Fruit fly (Drosophila melanogaster) whole organism, wandering third instar larva: ENCODE results near the gene CG11977.

Source experiments
- CG9705 ChIP-seq: fragments of 200-800 bp; sonication (Bioruptor generic); optimal IDR thresholded peaks from 2 replicates; lab custom pipeline; 2018; ENCODE audit warnings: missing biosample characterization, mild to moderate bottlenecking, missing genetic modification characterization
- CrebA ChIP-seq: fragments of 200-800 bp; sonication (Bioruptor generic); optimal IDR thresholded peaks from 2 replicates; lab custom pipeline; 2016; ENCODE audit warnings: missing biosample characterization, mild to moderate bottlenecking, missing genetic modification characterization, borderline replicate concordance
- Dfd ChIP-seq: fragments of >200 bp; optimal IDR thresholded peaks from 2 replicates; lab custom pipeline; 2017; ENCODE audit warnings: missing biosample characterization, missing genetic modification characterization
- Dif ChIP-seq: fragments of 200-275, 200-300 bp; sonication (Bioruptor generic); optimal IDR thresholded peaks from 2 replicates; lab custom pipeline; 2018; ENCODE audit warnings: missing biosample characterization, missing genetic modification characterization; ENCODE audit not compliant: partially characterized antibody
- HLH106 ChIP-seq: fragments of 200-800 bp; optimal IDR thresholded peaks from 3 replicates; lab custom pipeline; 2019; ENCODE audit warnings: missing biosample characterization, mild to moderate bottlenecking, missing genetic modification characterization, moderate library complexity
- Hr78 ChIP-seq: fragments of >200 bp; optimal IDR thresholded peaks from 2 replicates; lab custom pipeline; 2017; ENCODE audit warnings: missing biosample characterization, missing genetic modification characterization
- Hr83 ChIP-seq: fragments of 200-300 bp; sonication (Bioruptor generic); optimal IDR thresholded peaks from 2 replicates; lab custom pipeline; 2016; ENCODE audit warnings: missing biosample characterization, mild to moderate bottlenecking, missing genetic modification characterization, moderate library complexity; ENCODE audit not compliant: poor library complexity, severe bottlenecking
- Mio ChIP-seq: sonication (Bioruptor generic); optimal IDR thresholded peaks from 2 replicates; lab custom pipeline; 2016; ENCODE audit warnings: missing biosample characterization, missing genetic modification characterization
- Myc ChIP-seq: fragments of >200 bp; optimal IDR thresholded peaks from 2 replicates; lab custom pipeline; 2017
- N ChIP-seq: fragments of >200 bp; optimal IDR thresholded peaks from 2 replicates; lab custom pipeline; 2018; ENCODE audit warnings: missing biosample characterization, missing external identifiers, missing genetic modification characterization
- Vsx2 ChIP-seq: fragments of 200-300, 225-300 bp; sonication (Bioruptor generic); optimal IDR thresholded peaks from 2 replicates; lab custom pipeline; 2018; ENCODE audit warnings: missing biosample characterization, missing genetic modification characterization; ENCODE audit not compliant: partially characterized antibody
- br ChIP-seq: fragments of 200-800 bp; sonication (Bioruptor generic); optimal IDR thresholded peaks from 2 replicates; lab custom pipeline; 2016; ENCODE audit warnings: missing biosample characterization, missing genetic modification characterization
- brk ChIP-seq: fragments of 200-800 bp; sonication (Bioruptor generic); optimal IDR thresholded peaks from 2 replicates; lab custom pipeline; 2016; ENCODE audit warnings: missing biosample characterization, mild to moderate bottlenecking, missing genetic modification characterization
- dl ChIP-seq, 2 experiments: fragments of 175-275, 200-275 bp in 1 of 2; fragments of 200-275 bp in 1 of 2; sonication (Bioruptor generic); optimal IDR thresholded peaks; lab custom pipeline; 2018; ENCODE audit warnings: mild to moderate bottlenecking in 2 of 2, missing biosample characterization in 2 of 2, missing genetic modification characterization in 2 of 2, moderate library complexity in 2 of 2; ENCODE audit not compliant: partially characterized antibody in 2 of 2, insufficient read depth in 1 of 2
- dmrt93B ChIP-seq: fragments of 200-800 bp; sonication (Bioruptor generic); optimal IDR thresholded peaks from 2 replicates; lab custom pipeline; 2018; ENCODE audit warnings: missing biosample characterization, mild to moderate bottlenecking, missing genetic modification characterization
- dsf ChIP-seq: sonication (Bioruptor generic); optimal IDR thresholded peaks from 2 replicates; lab custom pipeline; 2016; ENCODE audit warnings: missing biosample characterization, missing genetic modification characterization, borderline replicate concordance
- foxo ChIP-seq, 2 experiments: fragments of 200-800 bp; sonication (Bioruptor generic); optimal IDR thresholded peaks; 2 replicates in 1 of 2; 3 replicates in 1 of 2; lab custom pipeline; 2016 to 2017; ENCODE audit warnings: missing biosample characterization in 2 of 2, missing genetic modification characterization in 2 of 2
- fru ChIP-seq: fragments of 200-800 bp; sonication (Bioruptor generic); optimal IDR thresholded peaks from 3 replicates; lab custom pipeline; 2016; ENCODE audit warnings: missing biosample characterization, mild to moderate bottlenecking, missing genetic modification characterization
- h ChIP-seq: fragments of 200-800 bp; sonication (Bioruptor generic); optimal IDR thresholded peaks from 3 replicates; lab custom pipeline; 2016; ENCODE audit warnings: missing biosample characterization, mild to moderate bottlenecking, missing genetic modification characterization
- jim ChIP-seq: fragments of 175-275, 200-325 bp; sonication (Bioruptor generic); optimal IDR thresholded peaks from 2 replicates; lab custom pipeline; 2016; ENCODE audit warnings: missing biosample characterization, mild to moderate bottlenecking, missing genetic modification characterization
- lola ChIP-seq: fragments of >200 bp; optimal IDR thresholded peaks from 2 replicates; lab custom pipeline; 2017; ENCODE audit warnings: missing biosample characterization, missing genetic modification characterization
- psq ChIP-seq: fragments of 200-800 bp; sonication (Bioruptor generic); optimal IDR thresholded peaks from 3 replicates; lab custom pipeline; 2017; ENCODE audit warnings: missing biosample characterization, mild to moderate bottlenecking, missing genetic modification characterization, moderate library complexity
- rgr ChIP-seq: fragments of 200-800 bp; sonication (Bioruptor generic); optimal IDR thresholded peaks from 3 replicates; lab custom pipeline; 2016; ENCODE audit warnings: missing biosample characterization, mild to moderate bottlenecking, missing genetic modification characterization
- sage ChIP-seq: fragments of 200-800 bp; sonication (Bioruptor generic); optimal IDR thresholded peaks from 2 replicates; lab custom pipeline; 2016; ENCODE audit warnings: missing biosample characterization, mild to moderate bottlenecking, missing genetic modification characterization
- tai ChIP-seq: sonication (Bioruptor generic); optimal IDR thresholded peaks from 2 replicates; lab custom pipeline; 2016; ENCODE audit warnings: missing biosample characterization, missing genetic modification characterization
- usp ChIP-seq: fragments of >200 bp; optimal IDR thresholded peaks from 2 replicates; lab custom pipeline; 2017; ENCODE audit warnings: missing biosample characterization, missing genetic modification characterization
- woc ChIP-seq: sonication (Bioruptor generic); optimal IDR thresholded peaks from 2 replicates; lab custom pipeline; 2016; ENCODE audit warnings: missing biosample characterization, mild to moderate bottlenecking, missing genetic modification characterization

Gene CG11977

DNA sequence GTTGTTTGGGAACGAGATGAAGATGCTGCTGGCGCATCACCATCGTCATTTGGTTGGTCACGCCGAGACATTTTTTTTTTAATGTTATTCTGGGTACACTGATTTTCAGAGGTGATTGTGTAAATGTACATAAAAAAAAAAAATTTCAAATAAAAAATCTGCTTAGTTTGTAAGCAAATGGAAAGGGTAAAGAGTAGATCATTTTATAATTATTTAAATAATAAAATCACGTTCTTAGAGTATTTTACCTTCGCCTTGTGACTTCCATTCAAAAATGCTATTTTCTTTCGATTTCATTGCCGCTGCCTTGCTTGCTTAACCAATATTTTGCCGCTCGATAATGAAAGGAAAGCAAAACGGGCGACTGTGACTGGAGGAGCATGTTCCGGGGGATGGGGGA, 18.7 kb upstream of the CG11977 start (continued):
- TF ChIP-seq N (GFP tag; lab: Kevin White, UChicago): no peak
- no peak for TF ChIP-seq lola (GFP tag; lab: Kevin White, UChicago)
- TF ChIP-seq woc (GFP tag; lab: Kevin White, UChicago): peak; percentile 67
- no peak for TF ChIP-seq CG9705 (GFP tag; lab: Kevin White, UChicago)
- peak; percentile 64 for TF ChIP-seq psq (GFP tag; lab: Kevin White, UChicago)
- TF ChIP-seq Hr78: no peak
- peak; percentile 40 for TF ChIP-seq br
- no peak for TF ChIP-seq CrebA (GFP tag; lab: Kevin White, UChicago)
- peak; percentile 38 for TF ChIP-seq tai (GFP tag; lab: Kevin White, UChicago)
- TF ChIP-seq dmrt93B (GFP tag; lab: Kevin White, UChicago): peak; percentile 40
- TF ChIP-seq HLH106 (tag; lab: Kevin White, UChicago): peak; percentile 58
- peak; percentile 52 for TF ChIP-seq sage (GFP tag; lab: Kevin White, UChicago)
- TF ChIP-seq usp (GFP tag; lab: Kevin White, UChicago): no peak

DNA sequence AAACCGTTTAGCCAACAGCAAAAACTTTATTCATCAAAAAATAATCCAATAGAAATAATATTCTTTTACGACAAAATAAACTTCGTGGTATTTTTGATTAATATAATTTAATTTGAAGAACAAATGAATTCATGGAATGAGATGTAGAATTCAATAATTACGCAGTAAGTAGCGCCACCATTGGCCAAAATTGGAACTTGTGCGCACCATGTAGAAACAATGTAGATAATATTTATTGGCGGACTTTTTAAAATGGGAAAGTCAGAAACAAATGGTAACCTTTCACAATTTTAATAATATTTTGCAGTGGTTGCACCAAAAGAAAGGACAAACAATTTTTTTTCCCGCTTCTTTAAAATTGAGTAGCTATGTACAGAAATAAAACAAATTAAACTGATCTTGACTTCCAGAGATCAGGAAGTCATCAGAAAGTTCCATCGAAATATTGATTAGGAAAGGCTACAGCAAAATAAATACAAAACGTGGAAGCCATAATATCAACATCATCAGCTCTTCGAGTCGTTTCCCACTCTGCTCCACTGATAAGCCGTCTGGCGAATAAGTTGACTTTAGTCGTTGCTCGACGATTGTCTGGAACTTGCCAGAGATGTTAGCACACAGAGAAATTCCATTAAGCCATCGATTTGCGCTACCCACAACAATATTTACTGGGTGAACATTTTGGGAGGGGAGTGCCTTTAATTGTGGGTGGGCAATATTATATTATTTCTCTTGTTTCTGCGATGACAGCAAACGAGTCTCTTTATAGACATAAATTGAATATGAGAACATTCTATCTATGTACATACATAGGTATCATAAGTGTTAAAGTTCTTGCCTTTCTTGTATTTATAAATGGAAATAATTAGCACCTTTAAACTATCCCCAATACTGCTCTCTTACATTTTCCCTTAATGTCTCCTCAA, 17.4 kb upstream of the CG11977 start:
- peak; percentile 13 for TF ChIP-seq h (GFP tag; lab: Kevin White, UChicago)
- peak; percentile 23 for TF ChIP-seq fru (GFP tag; lab: Kevin White, UChicago)
- TF ChIP-seq foxo (GFP tag; optimal IDR thresholded peaks at IDR 0.05; lab: Kevin White, UChicago): peak in 1 of 2 experiments; percentile 7
- no peak for TF ChIP-seq psq (GFP tag; lab: Kevin White, UChicago)
- TF ChIP-seq brk (GFP tag; lab: Kevin White, UChicago): peak; percentile 13

- peak; percentile 59 to 60 for TF ChIP-seq dl (GFP tag; optimal IDR thresholded peaks at IDR 0.05; lab: Kevin White, UChicago; ENCODE audit: insufficient read depth in 1 of 2, partially characterized antibody in 2 of 2)
- TF ChIP-seq foxo (GFP tag; optimal IDR thresholded peaks at IDR 0.05; lab: Kevin White, UChicago): no peak
- peak; percentile 67 for TF ChIP-seq Dif
Observed at dm6 chr3R:8980776-8981165, 16.7 kb upstream of the CG11977 start, which contains the start of gene CAHbeta. CAHbeta (plus strand) TSS chr3R:8980860.

- peak; percentile 30 for TF ChIP-seq Dif
- no peak for TF ChIP-seq jim (GFP tag; lab: Kevin White, UChicago)
- TF ChIP-seq br: no peak
Observed at dm6 chr3R:8981209-8981996, 16.1 kb upstream of the CG11977 start.

DNA sequence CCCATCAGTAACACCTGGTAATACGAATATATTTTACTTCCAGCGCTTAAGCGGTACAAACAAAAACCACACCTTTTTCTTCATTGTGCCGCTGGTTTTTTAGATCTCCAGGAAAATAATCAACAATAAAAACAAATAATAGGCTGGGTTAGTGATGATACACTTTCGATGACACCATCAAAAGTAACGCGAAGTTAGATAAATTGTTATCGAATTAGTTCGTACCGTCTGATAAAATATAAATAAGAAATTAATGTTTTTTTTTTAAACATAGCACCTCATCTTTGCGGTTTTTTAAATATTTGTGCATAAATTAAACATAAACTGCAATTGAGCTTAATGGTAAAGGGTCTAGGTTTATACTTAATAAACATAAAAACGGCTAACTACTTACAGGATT, 13.4 kb upstream of the CG11977 start, which contains the start of gene RagA-B:
Gene RagA-B, minus strand, starts transcription at position 175 of the 400 bp plus-strand sequence.
- TF ChIP-seq Hr78: no peak
- TF ChIP-seq CG9705 (GFP tag; lab: Kevin White, UChicago): no peak
- no peak for TF ChIP-seq woc (GFP tag; lab: Kevin White, UChicago)
- no peak for TF ChIP-seq h (GFP tag; lab: Kevin White, UChicago)
- no peak for TF ChIP-seq dsf
- TF ChIP-seq rgr: no peak
- no peak for TF ChIP-seq Vsx2 (GFP tag; lab: Kevin White, UChicago)
- TF ChIP-seq dl (GFP tag; optimal IDR thresholded peaks at IDR 0.05; lab: Kevin White, UChicago; ENCODE audit: insufficient read depth in 1 of 2, partially characterized antibody in 2 of 2): no peak
- TF ChIP-seq jim (GFP tag; lab: Kevin White, UChicago): no peak
- no peak for TF ChIP-seq dmrt93B (GFP tag; lab: Kevin White, UChicago)
- TF ChIP-seq CrebA (GFP tag; lab: Kevin White, UChicago): no peak
- TF ChIP-seq Dfd (GFP tag; lab: Kevin White, UChicago): no peak
- TF ChIP-seq br: no peak
- TF ChIP-seq foxo (GFP tag; optimal IDR thresholded peaks at IDR 0.05; lab: Kevin White, UChicago): no peak
- TF ChIP-seq Mio: no peak
- no peak for TF ChIP-seq Hr83 (GFP tag; lab: Kevin White, UChicago)
- TF ChIP-seq fru (GFP tag; lab: Kevin White, UChicago): no peak
- TF ChIP-seq brk (GFP tag; lab: Kevin White, UChicago): no peak
- no peak for TF ChIP-seq N (GFP tag; lab: Kevin White, UChicago)
- TF ChIP-seq Myc (lab: Kevin White, UChicago): no peak
